Fruit fly (Drosophila melanogaster): ENCODE results near the gene cm.

cm gene

dm6 chrX:6976911-6977310, 34.0 kb downstream of the cm start:
- TF ChIP-seq insv (optimal IDR thresholded peaks at IDR 0.05) (no peak), h (optimal IDR thresholded peaks at IDR 0.05) (no peak), Myc (optimal IDR thresholded peaks at IDR 0.05) (no peak), Sin3A (optimal IDR thresholded peaks at IDR 0.05) (no peak), psq (optimal IDR thresholded peaks at IDR 0.05) (no peak), ttk (optimal IDR thresholded peaks at IDR 0.05) (no peak)

dm6 chrX:6976364-6976763, 34.6 kb downstream of the cm start:
- TF ChIP-seq psq (optimal IDR thresholded peaks at IDR 0.05) (no peak), Myc (optimal IDR thresholded peaks at IDR 0.05) (no peak), h (optimal IDR thresholded peaks at IDR 0.05) (no peak), ttk (optimal IDR thresholded peaks at IDR 0.05) (no peak), Sin3A (optimal IDR thresholded peaks at IDR 0.05) (no peak), insv (optimal IDR thresholded peaks at IDR 0.05) (no peak)

dm6 chrX:6974221-6974620, 36.7 kb downstream of the cm start:
- no peak for TF ChIP-seq Sin3A (optimal IDR thresholded peaks at IDR 0.05)

- no peak for TF ChIP-seq insv (optimal IDR thresholded peaks at IDR 0.05)
- no peak for TF ChIP-seq h (optimal IDR thresholded peaks at IDR 0.05)
- no peak for TF ChIP-seq ttk (optimal IDR thresholded peaks at IDR 0.05)
- no peak for TF ChIP-seq psq (optimal IDR thresholded peaks at IDR 0.05)
- TF ChIP-seq Myc (optimal IDR thresholded peaks at IDR 0.05): no peak
- no peak for TF ChIP-seq Sin3A (optimal IDR thresholded peaks at IDR 0.05)
These were observed 37.6 kb downstream of the cm start, which contains the start of gene CG3040 for dm6 chrX:6973340-6973739. CG3040 (minus strand) TSS chrX:6973393.

dm6 chrX:6969364-6970137, 41.4 kb downstream of the cm start, which contains the start of gene CG4586:
CG4586 (plus strand) TSS chrX:6969918.
- no peak for TF ChIP-seq Sin3A (optimal IDR thresholded peaks at IDR 0.05)
- TF ChIP-seq Myc (optimal IDR thresholded peaks at IDR 0.05): no peak
- TF ChIP-seq psq (optimal IDR thresholded peaks at IDR 0.05): no peak
- no peak for TF ChIP-seq insv (optimal IDR thresholded peaks at IDR 0.05)
- TF ChIP-seq h (optimal IDR thresholded peaks at IDR 0.05): no peak
- TF ChIP-seq ttk (optimal IDR thresholded peaks at IDR 0.05): no peak

dm6 chrX:6968564-6968963, 42.4 kb downstream of the cm start, which contains the start of gene Setd3:
Setd3 (minus strand) TSS chrX:6968750.
- TF ChIP-seq ttk (optimal IDR thresholded peaks at IDR 0.05): no peak
- no peak for TF ChIP-seq psq (optimal IDR thresholded peaks at IDR 0.05)
- TF ChIP-seq insv (optimal IDR thresholded peaks at IDR 0.05): no peak
- no peak for TF ChIP-seq Myc (optimal IDR thresholded peaks at IDR 0.05)
- no peak for TF ChIP-seq Sin3A (optimal IDR thresholded peaks at IDR 0.05)
- TF ChIP-seq h (optimal IDR thresholded peaks at IDR 0.05): no peak

Data from Kc167 (cell line).